Worm (Caenorhabditis elegans): ENCODE measurements around the gene lact-1.

DNA sequence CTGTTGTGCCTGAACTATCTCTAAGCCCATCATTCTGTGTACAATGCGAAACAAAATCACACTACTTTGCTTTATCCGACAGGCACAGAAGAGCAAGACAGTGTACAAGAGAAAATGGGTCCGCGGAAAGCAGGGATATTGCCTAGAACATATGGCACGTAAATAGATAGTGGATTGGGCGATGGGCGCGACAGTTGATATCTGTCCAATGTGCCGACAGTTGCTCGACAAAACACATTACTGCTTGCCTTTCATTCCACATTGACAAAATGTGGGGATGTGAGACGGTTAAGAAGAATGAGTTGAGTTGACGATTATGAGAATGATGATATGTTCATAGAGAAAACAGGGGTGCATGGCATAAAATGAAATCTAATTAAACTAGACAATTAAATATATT lies 35.1 kb downstream of the lact-1 start:
- TF ChIP-seq nhr-12 (tag; optimal IDR thresholded peaks at IDR 0.05) = no peak
- TF ChIP-seq lsy-2 (tag; optimal IDR thresholded peaks at IDR 0.05) = no peak
- TF ChIP-seq nhr-237 (tag; optimal IDR thresholded peaks at IDR 0.05) = no peak
- TF ChIP-seq unc-39 (tag; optimal IDR thresholded peaks at IDR 0.05) = no peak
- TF ChIP-seq pha-4 (tag; optimal IDR thresholded peaks at IDR 0.05) = no peak
- no peak for TF ChIP-seq bed-3 (GFP tag; optimal IDR thresholded peaks at IDR 0.05)
- TF ChIP-seq unc-62 (GFP tag; optimal IDR thresholded peaks at IDR 0.05) = peak; percentile 38
- no peak for TF ChIP-seq mls-2 (tag; optimal IDR thresholded peaks at IDR 0.05)
- no peak for TF ChIP-seq ceh-39 (tag; optimal IDR thresholded peaks at IDR 0.05)
- TF ChIP-seq flh-1 (GFP tag; optimal IDR thresholded peaks at IDR 0.05) = no peak
- TF ChIP-seq mab-5 (tag; optimal IDR thresholded peaks at IDR 0.05) = no peak
